Worm (Caenorhabditis elegans) whole organism, L1 larva: ENCODE results near the gene F44G3.7.

ENCODE experiments used
- ama-1 ChIP-seq: fragments of 150-350 bp; optimal IDR thresholded peaks from 2 replicates; lab custom pipeline; 2014
- efl-1 ChIP-seq, 4 experiments: fragments of 150-350 bp; optimal IDR thresholded peaks in 3 of 4; peaks in 1 of 4; 1 replicate in 1 of 4; 2 replicates in 3 of 4; lab custom pipeline; 2014; ENCODE audit warnings: missing biosample characterization in 2 of 4, missing genetic modification characterization in 2 of 4, missing genetic modification reagents in 2 of 4
- fkh-10 ChIP-seq: sonication (generic microtip); optimal IDR thresholded peaks from 2 replicates; lab custom pipeline; 2017; ENCODE audit warnings: missing biosample characterization, missing genetic modification reagents, missing genetic modification characterization
- lin-13 ChIP-seq: fragments of 150-350 bp; optimal IDR thresholded peaks from 2 replicates; lab custom pipeline; 2014; ENCODE audit warnings: missing biosample characterization, missing genetic modification reagents, missing genetic modification characterization
- nhr-20 ChIP-seq: sonication (generic microtip); optimal IDR thresholded peaks from 2 replicates; lab custom pipeline; 2016; ENCODE audit warnings: mild to moderate bottlenecking, missing genetic modification characterization, missing compliant biosample characterization
- nhr-77 ChIP-seq: fragments of 150-350 bp; optimal IDR thresholded peaks from 2 replicates; lab custom pipeline; 2014; ENCODE audit warnings: missing biosample characterization, missing genetic modification characterization
- unc-86 ChIP-seq: sonication (generic microtip); optimal IDR thresholded peaks from 2 replicates; lab custom pipeline; 2016; ENCODE audit warnings: missing genetic modification characterization, missing compliant biosample characterization
- zag-1 ChIP-seq: fragments of 150-350 bp; optimal IDR thresholded peaks from 2 replicates; lab custom pipeline; 2014; ENCODE audit warnings: missing biosample characterization, missing genetic modification characterization
- ztf-4 ChIP-seq: fragments of 150-350 bp; optimal IDR thresholded peaks from 2 replicates; lab custom pipeline; 2014; ENCODE audit warnings: missing biosample characterization, missing genetic modification characterization

DNA sequence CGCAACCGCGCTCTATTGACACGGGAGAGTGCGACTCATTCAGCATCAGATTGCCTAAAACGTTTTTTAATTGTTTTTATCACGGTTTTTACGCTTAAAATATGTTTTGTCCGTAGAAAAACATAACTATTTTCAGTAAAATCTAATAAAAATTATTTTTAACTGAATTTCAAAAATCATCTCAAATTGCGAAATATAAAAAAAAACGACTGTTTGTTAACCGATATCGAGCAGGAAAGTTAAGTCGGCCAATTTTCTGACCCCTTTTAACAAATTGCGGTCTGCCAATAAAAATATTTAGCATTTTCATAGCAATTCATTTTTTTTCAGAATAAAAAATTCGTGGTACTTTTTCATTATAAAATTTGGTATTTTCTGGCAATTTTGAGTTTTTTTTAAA, 16.4 kb downstream of the F44G3.7 start:
- TF ChIP-seq fkh-10 (no peak), efl-1 (optimal IDR thresholded peaks at IDR 0.05; lab: Kevin White, UChicago) (no peak), efl-1 (GFP tag; optimal IDR thresholded peaks at IDR 0.05 in 1 of 2; lab: Kevin White, UChicago) (no peak), ama-1 (lab: Kevin White, UChicago) (no peak), nhr-77 (no peak), ztf-4 (tag; lab: Kevin White, UChicago) (no peak), unc-86 (tag; lab: Kevin White, UChicago) (no peak), zag-1 (tag; lab: Kevin White, UChicago) (no peak), nhr-20 (no peak), lin-13 (GFP tag; lab: Kevin White, UChicago) (no peak)
